Fruit fly (Drosophila melanogaster): Measurements from ENCODE around the gene CG13032.

- TF ChIP-seq toe (GFP tag; optimal IDR thresholded peaks at IDR 0.05), result no peak
- TF ChIP-seq tj (GFP tag; optimal IDR thresholded peaks at IDR 0.05), result no peak
Observed at dm6 chr3L:16668797-16669196, 5.0 kb upstream of the CG13032 start.
